Fruit fly (Drosophila melanogaster) whole organism, prepupa: ENCODE data around the gene CG3168.
A peak's percentile ranks its signal among the peaks of the same experiment; 100 is the strongest.

Experiments
- Blimp-1 ChIP-seq: fragments of 200-800 bp; sonication (Bioruptor generic); optimal IDR thresholded peaks from 3 replicates; lab custom pipeline; 2017; ENCODE audit warnings: missing biosample characterization, missing genetic modification characterization, mild to moderate bottlenecking, moderate library complexity, missing genetic modification reagents
- CG10631 ChIP-seq: fragments of 200-800 bp; sonication (Bioruptor generic); optimal IDR thresholded peaks from 2 replicates; lab custom pipeline; 2016; ENCODE audit warnings: missing biosample characterization, missing genetic modification characterization
- CG10669 ChIP-seq: fragments of 200-800 bp; sonication (Bioruptor generic); optimal IDR thresholded peaks from 3 replicates; lab custom pipeline; 2018; ENCODE audit warnings: missing biosample characterization, mild to moderate bottlenecking, missing genetic modification characterization, moderate library complexity
- CG11294 ChIP-seq: fragments of 200-800 bp; sonication (Bioruptor generic); IDR thresholded peaks from 2 replicates; pipeline ENCODE4 v1.3.6; 2022; ENCODE audit warnings: missing biosample characterization, missing genetic modification characterization
- CG15336 ChIP-seq: fragments of 200-800 bp; sonication (Bioruptor generic); IDR thresholded peaks from 2 replicates; pipeline ENCODE4 v1.3.6; 2022; ENCODE audit warnings: missing biosample characterization, missing genetic modification characterization
- CG1621 ChIP-seq: fragments of 200-800 bp; sonication (Bioruptor generic); optimal IDR thresholded peaks from 3 replicates; lab custom pipeline; 2018; ENCODE audit warnings: missing biosample characterization, mild to moderate bottlenecking, missing genetic modification characterization
- CG3032 ChIP-seq: fragments of 200-800 bp; optimal IDR thresholded peaks from 2 replicates; lab custom pipeline; 2019; ENCODE audit warnings: missing biosample characterization, mild to moderate bottlenecking, missing genetic modification characterization, moderate library complexity
- CG31627 ChIP-seq: fragments of 200-800 bp; sonication (Bioruptor generic); optimal IDR thresholded peaks from 3 replicates; lab custom pipeline; 2016; ENCODE audit warnings: missing biosample characterization, missing genetic modification characterization
- CG3919 ChIP-seq: fragments of 200-800 bp; sonication (Bioruptor generic); optimal IDR thresholded peaks from 3 replicates; lab custom pipeline; 2016; ENCODE audit warnings: missing biosample characterization, missing genetic modification characterization
- CG6163 ChIP-seq: fragments of 200-800 bp; sonication (Bioruptor generic); IDR thresholded peaks from 3 replicates; pipeline ENCODE4 v1.3.6; 2022; ENCODE audit warnings: missing biosample characterization, missing genetic modification characterization
- CG6276 ChIP-seq: fragments of 200-800 bp; sonication (Bioruptor generic); optimal IDR thresholded peaks from 2 replicates; lab custom pipeline; 2017; ENCODE audit warnings: missing biosample characterization, mild to moderate bottlenecking, missing genetic modification characterization
- CG6854 ChIP-seq: fragments of 200-800 bp; sonication (Bioruptor generic); optimal IDR thresholded peaks from 2 replicates; lab custom pipeline; 2017; ENCODE audit warnings: missing biosample characterization, mild to moderate bottlenecking, missing genetic modification characterization
- CG9139 ChIP-seq: fragments of 200-800 bp; sonication (Bioruptor generic); optimal IDR thresholded peaks from 3 replicates; lab custom pipeline; 2017; ENCODE audit warnings: missing biosample characterization, mild to moderate bottlenecking, missing genetic modification characterization
- Eip78C ChIP-seq: fragments of 200-800 bp; sonication (Bioruptor generic); peaks from one replicate; lab custom pipeline; 2016; ENCODE audit warnings: missing biosample characterization, missing genetic modification characterization
- Eip93F ChIP-seq: fragments of 200-800 bp; sonication (Bioruptor generic); optimal IDR thresholded peaks from 2 replicates; lab custom pipeline; 2016; ENCODE audit warnings: missing biosample characterization, mild to moderate bottlenecking, missing genetic modification characterization
- Ets21C ChIP-seq: fragments of 200-800 bp; sonication (Bioruptor generic); optimal IDR thresholded peaks from 3 replicates; lab custom pipeline; 2016; ENCODE audit warnings: missing biosample characterization, missing genetic modification characterization
- Ets96B ChIP-seq: fragments of 200-800 bp; optimal IDR thresholded peaks from 2 replicates; lab custom pipeline; 2019; ENCODE audit warnings: missing biosample characterization, mild to moderate bottlenecking, missing genetic modification characterization, moderate library complexity
- Hr39 ChIP-seq: fragments of 200-800 bp; sonication (Bioruptor generic); optimal IDR thresholded peaks from 2 replicates; lab custom pipeline; 2016; ENCODE audit warnings: missing biosample characterization, missing genetic modification characterization
- Lpt ChIP-seq: fragments of 200-800 bp; sonication (Bioruptor generic); optimal IDR thresholded peaks from 3 replicates; lab custom pipeline; 2016; ENCODE audit warnings: missing biosample characterization, missing genetic modification characterization
- Smox ChIP-seq: fragments of 200-800 bp; sonication (Bioruptor generic); optimal IDR thresholded peaks from 3 replicates; lab custom pipeline; 2016; ENCODE audit warnings: missing biosample characterization, missing genetic modification characterization
- Sox102F ChIP-seq: fragments of 200-800 bp; sonication (Bioruptor generic); optimal IDR thresholded peaks from 2 replicates; lab custom pipeline; 2016; ENCODE audit warnings: missing biosample characterization, mild to moderate bottlenecking, missing genetic modification characterization
- Sox14 ChIP-seq: fragments of 200-800 bp; sonication (Bioruptor generic); optimal IDR thresholded peaks from 3 replicates; lab custom pipeline; 2016; ENCODE audit warnings: missing biosample characterization, missing genetic modification characterization
- Sox15 ChIP-seq: fragments of 200-800 bp; sonication (Bioruptor generic); optimal IDR thresholded peaks from 3 replicates; lab custom pipeline; 2016; ENCODE audit warnings: missing biosample characterization, missing genetic modification characterization
- cyc ChIP-seq: fragments of 200-800 bp; sonication (Bioruptor generic); optimal IDR thresholded peaks from 3 replicates; lab custom pipeline; 2016; ENCODE audit warnings: missing biosample characterization, missing genetic modification characterization
- dac ChIP-seq: fragments of 200-800 bp; sonication (Bioruptor generic); optimal IDR thresholded peaks from 2 replicates; lab custom pipeline; 2017; ENCODE audit warnings: missing biosample characterization, mild to moderate bottlenecking, missing genetic modification characterization
- eg ChIP-seq: fragments of 200-800 bp; sonication (Bioruptor generic); IDR thresholded peaks from 3 replicates; pipeline ENCODE4 v1.3.6; 2022; ENCODE audit warnings: missing biosample characterization, missing genetic modification characterization
- esn ChIP-seq: fragments of 200-800 bp; sonication (Bioruptor generic); optimal IDR thresholded peaks from 2 replicates; lab custom pipeline; 2016; ENCODE audit warnings: missing biosample characterization, mild to moderate bottlenecking, missing genetic modification characterization, moderate library complexity
- fd85E ChIP-seq: fragments of 200-800 bp; sonication (Bioruptor generic); optimal IDR thresholded peaks from 3 replicates; lab custom pipeline; 2016; ENCODE audit warnings: missing biosample characterization, missing genetic modification characterization
- salr ChIP-seq, 2 experiments: fragments of 200-800 bp; sonication (Bioruptor generic); optimal IDR thresholded peaks; 3 replicates each; lab custom pipeline; 2016 to 2018; ENCODE audit warnings: missing biosample characterization in 2 of 2, missing genetic modification characterization in 2 of 2, mild to moderate bottlenecking in 1 of 2
- spab ChIP-seq: fragments of 200-800 bp; sonication (Bioruptor generic); optimal IDR thresholded peaks from 2 replicates; lab custom pipeline; 2017; ENCODE audit warnings: missing biosample characterization, mild to moderate bottlenecking, missing genetic modification characterization, missing genetic modification reagents
- ss ChIP-seq, 2 experiments: fragments of 200-800 bp; sonication (Bioruptor generic); optimal IDR thresholded peaks; 2 replicates in 1 of 2; 3 replicates in 1 of 2; lab custom pipeline; 2017 to 2018; ENCODE audit warnings: mild to moderate bottlenecking in 2 of 2, missing biosample characterization in 2 of 2, missing genetic modification characterization in 2 of 2, moderate library complexity in 1 of 2
- svp ChIP-seq: fragments of 200-800 bp; sonication (Bioruptor generic); peaks from one replicate; lab custom pipeline; 2016; ENCODE audit warnings: missing biosample characterization, missing genetic modification characterization
- vri ChIP-seq: fragments of 200-800 bp; sonication (Bioruptor generic); optimal IDR thresholded peaks from 3 replicates; lab custom pipeline; 2016; ENCODE audit warnings: missing biosample characterization, mild to moderate bottlenecking, missing genetic modification characterization

CG3168 gene

DNA sequence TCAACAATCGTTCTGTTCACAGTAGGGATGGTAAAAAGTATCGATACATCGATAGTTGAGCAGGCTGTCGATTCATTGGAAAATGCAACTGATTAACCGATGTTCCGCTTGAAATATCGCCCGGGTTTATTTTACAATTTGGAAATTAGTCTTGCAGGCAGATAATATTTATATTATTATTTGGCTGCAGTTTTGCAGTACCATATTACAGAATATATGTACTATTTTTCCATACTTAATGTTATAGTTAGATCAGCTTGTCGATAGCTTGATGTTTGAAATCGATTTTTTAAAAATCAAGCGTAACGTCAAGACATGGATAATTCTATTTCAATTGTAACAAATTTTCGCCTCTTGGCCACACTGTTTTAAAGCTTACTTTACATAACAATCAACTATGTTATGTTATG lies 44.8 kb downstream of the CG3168 start, which contains the start of gene CG14442 (continued):
- TF ChIP-seq CG3919 (peak; percentile 30), dac (GFP tag; lab: Kevin White, UChicago) (no peak), CG6163 (GFP tag; lab: Robert Waterston, UW) (no peak; the same call in 2 of the 3 replicates), Ets96B (tag; lab: Kevin White, UChicago) (no peak), Sox14 (GFP tag; lab: Kevin White, UChicago) (no peak), eg (GFP tag; lab: Robert Waterston, UW) (peak; percentile 59), cyc (peak; percentile 24), CG1621 (no peak), Hr39 (GFP tag; lab: Kevin White, UChicago) (peak; percentile 47), spab (GFP tag; lab: Kevin White, UChicago) (no peak), ss (GFP tag; optimal IDR thresholded peaks at IDR 0.05; lab: Kevin White, UChicago) (no peak), esn (peak; percentile 49), fd85E (no peak), CG3032 (tag; lab: Kevin White, UChicago) (peak; percentile 12)

- peak; percentile 69 for TF ChIP-seq Eip78C
- TF ChIP-seq ss (GFP tag; optimal IDR thresholded peaks at IDR 0.05; lab: Kevin White, UChicago): peak in 1 of 2 experiments; percentile 73
- peak; percentile 0 for TF ChIP-seq Ets96B (tag; lab: Kevin White, UChicago)
- TF ChIP-seq Sox102F: no peak
- TF ChIP-seq Blimp-1 (GFP tag; lab: Kevin White, UChicago): no peak
- TF ChIP-seq Sox14 (GFP tag; lab: Kevin White, UChicago): peak; percentile 3
- no peak for TF ChIP-seq CG10669 (GFP tag; lab: Kevin White, UChicago)
- TF ChIP-seq CG1621: peak; percentile 43
Observed at dm6 chrX:6694105-6694788, 45.5 kb downstream of the CG3168 start.

- TF ChIP-seq CG11294 (no peak), Sox15 (GFP tag; lab: Kevin White, UChicago) (no peak), CG6276 (no peak), CG31627 (GFP tag; lab: Kevin White, UChicago) (no peak), CG3919 (no peak), Smox (GFP tag; lab: Kevin White, UChicago) (no peak), CG10669 (GFP tag; lab: Kevin White, UChicago) (no peak), Ets21C (no peak), Blimp-1 (GFP tag; lab: Kevin White, UChicago) (no peak)
- TF ChIP-seq, all 60 proteins: peak for 0
Observed at dm6 chrX:6688620-6689400, 51.0 kb downstream of the CG3168 start, which contains the start of gene CG3184. TSS of gene CG3184 (minus strand) at chrX:6688774.

- TF ChIP-seq CG15336 (GFP tag; lab: Robert Waterston, UW): no peak
- TF ChIP-seq vri (GFP tag; lab: Kevin White, UChicago): no peak
- TF ChIP-seq CG3032 (tag; lab: Kevin White, UChicago): no peak
- no peak for TF ChIP-seq svp (GFP tag; lab: Kevin White, UChicago)
- no peak for TF ChIP-seq CG9139 (GFP tag; lab: Kevin White, UChicago)
- TF ChIP-seq CG6854 (GFP tag; lab: Kevin White, UChicago): no peak
- no peak for TF ChIP-seq CG10631
- TF ChIP-seq Lpt (GFP tag; lab: Kevin White, UChicago): no peak
- no peak for TF ChIP-seq eg (GFP tag; lab: Robert Waterston, UW)
- no peak for TF ChIP-seq Eip93F (GFP tag; lab: Kevin White, UChicago)
- no peak for TF ChIP-seq salr (GFP tag; optimal IDR thresholded peaks at IDR 0.05; lab: Kevin White, UChicago)
Observed at dm6 chrX:6687267-6687666, 52.5 kb downstream of the CG3168 start, which contains the start of gene CG44303. TSS of gene CG44303 (minus strand) at chrX:6687420.
